Worm (Caenorhabditis elegans): ENCODE data around the gene ZK673.11.

The ZK673.11 gene

ce11 chrII:10450335-10450734, 6.7 kb upstream of the ZK673.11 start:
- no peak for TF ChIP-seq sea-1 (GFP tag; conservative IDR thresholded peaks at IDR 0.05)
- TF ChIP-seq tbx-11 (GFP tag; IDR thresholded peaks at IDR 0.05): no peak
- TF ChIP-seq hmbx-1 (tag; optimal IDR thresholded peaks at IDR 0.05): no peak
- TF ChIP-seq hnd-1 (tag; optimal IDR thresholded peaks at IDR 0.05): no peak
- no peak for TF ChIP-seq pes-1 (GFP tag; IDR thresholded peaks at IDR 0.05)
- no peak for TF ChIP-seq F13C5.2 (tag; optimal IDR thresholded peaks at IDR 0.05)
- TF ChIP-seq B0310.2 (tag; optimal IDR thresholded peaks at IDR 0.05): no peak
- no peak for TF ChIP-seq flt-1 (GFP tag; IDR thresholded peaks at IDR 0.05)
- no peak for TF ChIP-seq hmg-4 (GFP tag; optimal IDR thresholded peaks at IDR 0.05)
- no peak for TF ChIP-seq scrt-1 (GFP tag; IDR thresholded peaks at IDR 0.05)
- no peak for TF ChIP-seq ceh-36 (tag; optimal IDR thresholded peaks at IDR 0.05)
- no peak for TF ChIP-seq tra-4 (tag; optimal IDR thresholded peaks at IDR 0.05)
- TF ChIP-seq ama-1 (optimal IDR thresholded peaks at IDR 0.05): no peak
- TF ChIP-seq tbx-37 (GFP tag; conservative IDR thresholded peaks at IDR 0.05): no peak
- TF ChIP-seq ceh-13 (GFP tag; optimal IDR thresholded peaks at IDR 0.05): no peak
- TF ChIP-seq ets-7 (tag; optimal IDR thresholded peaks at IDR 0.05): no peak
- no peak for TF ChIP-seq aly-1 (tag; optimal IDR thresholded peaks at IDR 0.05)

DNA sequence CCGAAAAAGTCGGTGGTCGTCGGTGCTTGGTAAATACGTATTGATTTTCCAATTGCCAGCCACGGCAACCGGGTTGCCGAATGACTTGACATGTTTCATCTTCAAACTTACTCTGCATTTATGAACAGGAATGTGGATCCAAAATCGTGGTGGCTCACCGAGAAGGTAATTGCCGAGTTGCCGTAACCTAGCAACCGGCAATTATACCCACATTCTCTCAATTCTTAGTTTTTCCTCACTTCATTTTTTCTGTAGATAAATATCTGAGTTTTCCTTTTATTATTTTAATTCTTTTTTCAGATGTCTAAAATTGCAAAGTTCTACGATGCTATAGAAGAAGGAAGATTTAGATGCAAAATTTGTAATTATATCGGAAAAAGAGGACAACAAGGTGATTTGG, 4.5 kb upstream of the ZK673.11 start, which contains the start of gene ZK673.4:
Gene ZK673.4, plus strand, starts transcription at position 301 of the 400 bp plus-strand sequence.
- TF ChIP-seq tra-4 (tag; optimal IDR thresholded peaks at IDR 0.05) (no peak), hmg-4 (GFP tag; optimal IDR thresholded peaks at IDR 0.05) (no peak)

DNA sequence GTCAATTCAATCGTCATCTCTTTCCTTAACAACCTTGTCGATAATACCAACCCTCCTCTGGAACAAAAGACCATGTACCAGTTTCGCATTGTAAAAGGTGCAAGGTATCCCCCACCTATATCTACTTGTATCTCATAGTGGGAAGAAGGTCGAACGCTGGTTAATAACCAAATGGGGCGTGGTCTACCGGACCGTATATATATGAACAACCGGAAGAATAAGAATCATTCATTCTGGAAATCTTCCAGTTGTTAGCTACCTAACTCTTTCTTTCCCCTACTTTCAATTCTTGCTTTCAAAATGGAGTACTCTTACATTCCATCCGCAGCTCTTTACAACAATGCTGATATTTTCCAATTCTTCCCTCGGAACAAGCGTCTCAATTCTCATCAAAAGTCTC, 4.1 kb downstream of the ZK673.11 start, which contains the start of gene ZK673.5:
Gene ZK673.5, plus strand, starts transcription at position 301 of the 400 bp plus-strand sequence.
- TF ChIP-seq pes-1 (GFP tag; IDR thresholded peaks at IDR 0.05) (no peak), scrt-1 (GFP tag; IDR thresholded peaks at IDR 0.05) (no peak), tbx-37 (GFP tag; conservative IDR thresholded peaks at IDR 0.05) (no peak), aly-1 (tag; optimal IDR thresholded peaks at IDR 0.05) (no peak), sea-1 (GFP tag; conservative IDR thresholded peaks at IDR 0.05) (no peak), hnd-1 (tag; optimal IDR thresholded peaks at IDR 0.05) (no peak), ceh-36 (tag; optimal IDR thresholded peaks at IDR 0.05) (no peak), ceh-13 (GFP tag; optimal IDR thresholded peaks at IDR 0.05) (no peak), F13C5.2 (tag; optimal IDR thresholded peaks at IDR 0.05) (no peak), hmg-4 (GFP tag; optimal IDR thresholded peaks at IDR 0.05) (no peak), tra-4 (tag; optimal IDR thresholded peaks at IDR 0.05) (no peak), ets-7 (tag; optimal IDR thresholded peaks at IDR 0.05) (no peak), flt-1 (GFP tag; IDR thresholded peaks at IDR 0.05) (no peak), tbx-11 (GFP tag; IDR thresholded peaks at IDR 0.05) (no peak), hmbx-1 (tag; optimal IDR thresholded peaks at IDR 0.05) (no peak), B0310.2 (tag; optimal IDR thresholded peaks at IDR 0.05) (no peak), ama-1 (optimal IDR thresholded peaks at IDR 0.05) (no peak)

ce11 chrII:10464230-10464920, 7.3 kb downstream of the ZK673.11 start, which contains the start of the genes ZK673.6 and sdz-37:
TSS of gene ZK673.6 (minus strand) at chrII:10464330.
TSS of gene sdz-37 (plus strand) at chrII:10464870.
- no peak for TF ChIP-seq aly-1 (tag; optimal IDR thresholded peaks at IDR 0.05)
- TF ChIP-seq ama-1 (optimal IDR thresholded peaks at IDR 0.05): no peak
- no peak for TF ChIP-seq ets-7 (tag; optimal IDR thresholded peaks at IDR 0.05)
- TF ChIP-seq tra-4 (tag; optimal IDR thresholded peaks at IDR 0.05): no peak
- TF ChIP-seq F13C5.2 (tag; optimal IDR thresholded peaks at IDR 0.05): no peak
- no peak for TF ChIP-seq ceh-36 (tag; optimal IDR thresholded peaks at IDR 0.05)
- no peak for TF ChIP-seq sea-1 (GFP tag; conservative IDR thresholded peaks at IDR 0.05)
- no peak for TF ChIP-seq scrt-1 (GFP tag; IDR thresholded peaks at IDR 0.05)
- no peak for TF ChIP-seq flt-1 (GFP tag; IDR thresholded peaks at IDR 0.05)
- no peak for TF ChIP-seq ceh-13 (GFP tag; optimal IDR thresholded peaks at IDR 0.05)
- no peak for TF ChIP-seq hmg-4 (GFP tag; optimal IDR thresholded peaks at IDR 0.05)
- TF ChIP-seq pes-1 (GFP tag; IDR thresholded peaks at IDR 0.05): no peak
- no peak for TF ChIP-seq hmbx-1 (tag; optimal IDR thresholded peaks at IDR 0.05)
- no peak for TF ChIP-seq B0310.2 (tag; optimal IDR thresholded peaks at IDR 0.05)
- no peak for TF ChIP-seq tbx-11 (GFP tag; IDR thresholded peaks at IDR 0.05)
- no peak for TF ChIP-seq tbx-37 (GFP tag; conservative IDR thresholded peaks at IDR 0.05)
- TF ChIP-seq hnd-1 (tag; optimal IDR thresholded peaks at IDR 0.05): no peak

- no peak for TF ChIP-seq tra-4 (tag; optimal IDR thresholded peaks at IDR 0.05)
- no peak for TF ChIP-seq ceh-13 (GFP tag; optimal IDR thresholded peaks at IDR 0.05)
- no peak for TF ChIP-seq ets-7 (tag; optimal IDR thresholded peaks at IDR 0.05)
- no peak for TF ChIP-seq scrt-1 (GFP tag; IDR thresholded peaks at IDR 0.05)
- TF ChIP-seq F13C5.2 (tag; optimal IDR thresholded peaks at IDR 0.05): no peak
- no peak for TF ChIP-seq hmbx-1 (tag; optimal IDR thresholded peaks at IDR 0.05)
- no peak for TF ChIP-seq aly-1 (tag; optimal IDR thresholded peaks at IDR 0.05)
- TF ChIP-seq pes-1 (GFP tag; IDR thresholded peaks at IDR 0.05): no peak
Measured at ce11 chrII:10466552-10466951, 9.5 kb downstream of the ZK673.11 start, which contains the start of gene tnc-2. TSS of gene tnc-2 (plus strand) at chrII:10466852.

ce11 chrII:10470159-10470558, 13.1 kb downstream of the ZK673.11 start, which contains the start of gene clec-143:
TSS of gene clec-143 (minus strand) at chrII:10470297.
- TF ChIP-seq tra-4 (tag; optimal IDR thresholded peaks at IDR 0.05): no peak
- no peak for TF ChIP-seq hnd-1 (tag; optimal IDR thresholded peaks at IDR 0.05)
- no peak for TF ChIP-seq tbx-37 (GFP tag; conservative IDR thresholded peaks at IDR 0.05)
- TF ChIP-seq sea-1 (GFP tag; conservative IDR thresholded peaks at IDR 0.05): no peak
- TF ChIP-seq hmg-4 (GFP tag; optimal IDR thresholded peaks at IDR 0.05): no peak
- no peak for TF ChIP-seq ets-7 (tag; optimal IDR thresholded peaks at IDR 0.05)
- TF ChIP-seq flt-1 (GFP tag; IDR thresholded peaks at IDR 0.05): no peak

DNA sequence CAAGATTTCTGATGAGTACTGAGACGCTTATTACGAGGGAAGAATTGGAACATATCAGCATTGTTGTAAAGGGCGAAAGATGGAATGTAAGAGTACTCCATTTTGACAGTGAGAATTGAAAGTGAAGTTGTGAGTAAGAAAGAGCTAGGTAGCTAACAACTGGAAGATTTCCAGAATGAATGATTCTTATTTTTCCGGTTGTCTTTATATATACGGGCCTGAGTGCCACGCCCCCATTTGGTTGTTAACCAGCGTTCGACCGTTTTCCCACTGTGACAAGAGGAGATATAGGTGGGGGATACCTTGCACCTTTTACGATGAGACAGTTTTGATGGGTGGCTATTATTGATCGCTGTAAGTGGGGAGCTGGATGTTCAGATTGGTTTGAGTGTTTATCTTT, 14.2 kb downstream of the ZK673.11 start, which contains the start of gene ZK666.1:
Gene ZK666.1, minus strand, starts transcription at position 101 of the 400 bp plus-strand sequence.
- TF ChIP-seq pes-1 (GFP tag; IDR thresholded peaks at IDR 0.05) (no peak), tbx-37 (GFP tag; conservative IDR thresholded peaks at IDR 0.05) (no peak), F13C5.2 (tag; optimal IDR thresholded peaks at IDR 0.05) (no peak)
